Fruit fly (Drosophila melanogaster) whole organism: Measurements from ENCODE around the gene CG18493.

Experiments used
- CG8478 ChIP-seq: fragments of >200 bp; optimal IDR thresholded peaks from 2 replicates; lab custom pipeline; 2018; ENCODE audit warnings: inconsistent platforms
- Dll ChIP-seq: fragments of >200 bp; optimal IDR thresholded peaks from 2 replicates; lab custom pipeline; 2017
- EcR ChIP-seq, 2 experiments: fragments of >200 bp; optimal IDR thresholded peaks; 2 replicates each; lab custom pipeline; 2017; ENCODE audit warnings: missing biosample characterization in 2 of 2, missing genetic modification characterization in 2 of 2, missing genetic modification reagents in 2 of 2
- pan ChIP-seq: fragments of >200 bp; optimal IDR thresholded peaks from 2 replicates; lab custom pipeline; 2017
- psq ChIP-seq: fragments of >200 bp; optimal IDR thresholded peaks from 2 replicates; lab custom pipeline; 2017
- usp ChIP-seq: fragments of >200 bp; optimal IDR thresholded peaks from 2 replicates; lab custom pipeline; 2017; ENCODE audit warnings: missing biosample characterization, missing genetic modification characterization, mixed read lengths

The CG18493 gene

dm6 chr3R:19389919-19390318 lies at the start of gene CG18493:
CG18493 (plus strand) TSS chr3R:19390270.
- no peak for TF ChIP-seq EcR (GFP tag; optimal IDR thresholded peaks at IDR 0.05; lab: Kevin White, UChicago)
- no peak for TF ChIP-seq usp (GFP tag; lab: Kevin White, UChicago)
- no peak for TF ChIP-seq pan (lab: Kevin White, UChicago)
- no peak for TF ChIP-seq psq (lab: Kevin White, UChicago)
- no peak for TF ChIP-seq Dll
- TF ChIP-seq CG8478 (lab: Kevin White, UChicago), result no peak

dm6 chr3R:19340312-19341079 lies 49.6 kb upstream of the CG18493 start:
- TF ChIP-seq usp (GFP tag; lab: Kevin White, UChicago), result no peak
- TF ChIP-seq pan (lab: Kevin White, UChicago), result no peak
- no peak for TF ChIP-seq psq (lab: Kevin White, UChicago)
- no peak for TF ChIP-seq Dll
- TF ChIP-seq CG8478 (lab: Kevin White, UChicago), result no peak
- no peak for TF ChIP-seq EcR (GFP tag; optimal IDR thresholded peaks at IDR 0.05; lab: Kevin White, UChicago)

- TF ChIP-seq Dll (no peak), psq (lab: Kevin White, UChicago) (no peak), EcR (GFP tag; optimal IDR thresholded peaks at IDR 0.05; lab: Kevin White, UChicago) (no peak), pan (lab: Kevin White, UChicago) (no peak), CG8478 (lab: Kevin White, UChicago) (no peak), usp (GFP tag; lab: Kevin White, UChicago) (no peak)
Measured at dm6 chr3R:19341779-19342178, 48.3 kb upstream of the CG18493 start.

- TF ChIP-seq usp (GFP tag; lab: Kevin White, UChicago) (no peak), pan (lab: Kevin White, UChicago) (no peak), Dll (no peak), EcR (GFP tag; optimal IDR thresholded peaks at IDR 0.05; lab: Kevin White, UChicago) (no peak), CG8478 (lab: Kevin White, UChicago) (no peak), psq (lab: Kevin White, UChicago) (no peak)
Measured at dm6 chr3R:19343534-19344325, 46.3 kb upstream of the CG18493 start.

dm6 chr3R:19345214-19345613 lies 44.9 kb upstream of the CG18493 start:
- no peak for TF ChIP-seq usp (GFP tag; lab: Kevin White, UChicago)
- no peak for TF ChIP-seq pan (lab: Kevin White, UChicago)
- TF ChIP-seq CG8478 (lab: Kevin White, UChicago), result no peak
- no peak for TF ChIP-seq Dll
- TF ChIP-seq psq (lab: Kevin White, UChicago), result no peak
- TF ChIP-seq EcR (GFP tag; optimal IDR thresholded peaks at IDR 0.05; lab: Kevin White, UChicago), result no peak

dm6 chr3R:19346532-19346931 lies 43.5 kb upstream of the CG18493 start:
- TF ChIP-seq pan (lab: Kevin White, UChicago) (no peak), usp (GFP tag; lab: Kevin White, UChicago) (no peak), CG8478 (lab: Kevin White, UChicago) (no peak), EcR (GFP tag; optimal IDR thresholded peaks at IDR 0.05; lab: Kevin White, UChicago) (no peak), Dll (no peak), psq (lab: Kevin White, UChicago) (no peak)

dm6 chr3R:19347678-19348077 lies 42.4 kb upstream of the CG18493 start:
- no peak for TF ChIP-seq pan (lab: Kevin White, UChicago)
- TF ChIP-seq CG8478 (lab: Kevin White, UChicago), result no peak
- no peak for TF ChIP-seq usp (GFP tag; lab: Kevin White, UChicago)
- TF ChIP-seq EcR (GFP tag; optimal IDR thresholded peaks at IDR 0.05; lab: Kevin White, UChicago), result no peak
- TF ChIP-seq psq (lab: Kevin White, UChicago), result no peak

dm6 chr3R:19350375-19350943 lies 39.6 kb upstream of the CG18493 start:
- no peak for TF ChIP-seq psq (lab: Kevin White, UChicago)
- TF ChIP-seq EcR (GFP tag; optimal IDR thresholded peaks at IDR 0.05; lab: Kevin White, UChicago), result no peak

- no peak for TF ChIP-seq usp (GFP tag; lab: Kevin White, UChicago)
- TF ChIP-seq EcR (GFP tag; optimal IDR thresholded peaks at IDR 0.05; lab: Kevin White, UChicago), result no peak
- no peak for TF ChIP-seq pan (lab: Kevin White, UChicago)
- no peak for TF ChIP-seq CG8478 (lab: Kevin White, UChicago)
- no peak for TF ChIP-seq Dll
- TF ChIP-seq psq (lab: Kevin White, UChicago), result no peak
Measured at dm6 chr3R:19352121-19352520, 37.9 kb upstream of the CG18493 start.

dm6 chr3R:19353751-19354150 lies 36.3 kb upstream of the CG18493 start, which contains the start of gene CG43203:
CG43203 (plus strand) TSS chr3R:19354051.
- TF ChIP-seq CG8478 (lab: Kevin White, UChicago), result no peak
- no peak for TF ChIP-seq psq (lab: Kevin White, UChicago)
- TF ChIP-seq pan (lab: Kevin White, UChicago), result no peak
- no peak for TF ChIP-seq usp (GFP tag; lab: Kevin White, UChicago)
- TF ChIP-seq EcR (GFP tag; optimal IDR thresholded peaks at IDR 0.05; lab: Kevin White, UChicago), result no peak

dm6 chr3R:19362879-19363278 lies 27.2 kb upstream of the CG18493 start:
- TF ChIP-seq Dll, result no peak
- TF ChIP-seq pan (lab: Kevin White, UChicago), result no peak
- no peak for TF ChIP-seq psq (lab: Kevin White, UChicago)
- TF ChIP-seq CG8478 (lab: Kevin White, UChicago), result no peak
- no peak for TF ChIP-seq EcR (GFP tag; optimal IDR thresholded peaks at IDR 0.05; lab: Kevin White, UChicago)
- no peak for TF ChIP-seq usp (GFP tag; lab: Kevin White, UChicago)
